Worm (Caenorhabditis elegans) whole organism, young adult: ENCODE results near the gene moc-3.
A peak's percentile ranks its signal among the peaks of the same experiment; 100 is the strongest.

Experiments used
- B0019.2 ChIP-seq: fragments of 200-800 bp; sonication (Bioruptor generic); conservative IDR thresholded peaks from 2 replicates; pipeline ENCODE4 v1.3.6; 2022; ENCODE audit warnings: missing genetic modification reagents, missing genetic modification characterization, missing compliant biosample characterization
- B0261.1 ChIP-seq: sonication (generic microtip); optimal IDR thresholded peaks from 2 replicates; lab custom pipeline; 2016; ENCODE audit warnings: mild to moderate bottlenecking, missing genetic modification characterization, moderate library complexity, missing compliant biosample characterization
- C17E4.6 ChIP-seq: fragments of 200-800 bp; sonication (Bioruptor generic); IDR thresholded peaks from 2 replicates; pipeline ENCODE4 v1.3.6; 2022; ENCODE audit warnings: missing genetic modification reagents, missing genetic modification characterization, missing compliant biosample characterization
- F23B12.7 ChIP-seq: sonication (generic microtip); optimal IDR thresholded peaks from 2 replicates; lab custom pipeline; 2017; ENCODE audit warnings: missing genetic modification characterization, mild to moderate bottlenecking, missing compliant biosample characterization, antibody characterized with exemption, moderate library complexity; ENCODE audit not compliant: insufficient read depth
- F37B4.10 ChIP-seq: fragments of 200-800 bp; sonication (Bioruptor generic); IDR thresholded peaks from 2 replicates; pipeline ENCODE4 v1.3.6; 2022; ENCODE audit warnings: missing genetic modification characterization, missing compliant biosample characterization
- F55B11.4 ChIP-seq: sonication (generic microtip); optimal IDR thresholded peaks from 2 replicates; lab custom pipeline; 2016; ENCODE audit warnings: missing compliant biosample characterization, missing genetic modification characterization, borderline replicate concordance; ENCODE audit not compliant: insufficient read depth
- T26A5.8 ChIP-seq: sonication (generic microtip); optimal IDR thresholded peaks from 2 replicates; lab custom pipeline; 2016; ENCODE audit warnings: missing genetic modification characterization, missing compliant biosample characterization
- Y79H2A.3 ChIP-seq: fragments of 200-800 bp; sonication (Bioruptor generic); conservative IDR thresholded peaks from 2 replicates; pipeline ENCODE4 v1.3.6; 2022; ENCODE audit warnings: missing genetic modification reagents, missing genetic modification characterization, missing compliant biosample characterization
- Y95B8A.8 ChIP-seq: fragments of 200-800 bp; sonication (Bioruptor generic); IDR thresholded peaks from 2 replicates; pipeline ENCODE4 v1.3.6; 2022; ENCODE audit warnings: missing genetic modification reagents, missing genetic modification characterization, missing compliant biosample characterization
- ZK185.1 ChIP-seq: sonication (generic microtip); optimal IDR thresholded peaks from 2 replicates; lab custom pipeline; 2016; ENCODE audit warnings: mild to moderate bottlenecking, missing genetic modification characterization, missing compliant biosample characterization; ENCODE audit not compliant: poor library complexity, severe bottlenecking
- akir-1 ChIP-seq: fragments of 200-800 bp; sonication (Bioruptor generic); optimal IDR thresholded peaks from 2 replicates; lab custom pipeline; 2018; ENCODE audit warnings: mild to moderate bottlenecking, missing genetic modification characterization, moderate library complexity, missing compliant biosample characterization
- bed-1 ChIP-seq: fragments of 200-800 bp; sonication (Bioruptor generic); IDR thresholded peaks from 2 replicates; pipeline ENCODE4 v1.3.6; 2022; ENCODE audit warnings: missing genetic modification reagents, missing genetic modification characterization, missing compliant biosample characterization
- dox-1 ChIP-seq: fragments of 200-800 bp; sonication (Bioruptor generic); IDR thresholded peaks from 2 replicates; pipeline ENCODE4 v1.3.6; 2022; ENCODE audit warnings: missing genetic modification reagents, missing genetic modification characterization, missing compliant biosample characterization
- dpff-1 ChIP-seq: sonication (generic microtip); optimal IDR thresholded peaks from 2 replicates; lab custom pipeline; 2017; ENCODE audit warnings: mild to moderate bottlenecking, missing genetic modification characterization, missing compliant biosample characterization
- efl-1 ChIP-seq: fragments of 150-350 bp; optimal IDR thresholded peaks from 2 replicates; lab custom pipeline; 2014; ENCODE audit warnings: missing biosample characterization, missing genetic modification reagents, missing genetic modification characterization
- egrh-3 ChIP-seq: fragments of 200-800 bp; sonication (Bioruptor generic); IDR thresholded peaks from 2 replicates; pipeline ENCODE4 v1.3.6; 2022; ENCODE audit warnings: missing genetic modification reagents, missing genetic modification characterization, missing compliant biosample characterization
- ekl-4 ChIP-seq: fragments of 200-800 bp; sonication (Bioruptor generic); IDR thresholded peaks from 2 replicates; pipeline ENCODE4 v1.3.6; 2022; ENCODE audit warnings: missing genetic modification reagents, missing genetic modification characterization, missing compliant biosample characterization
- him-1 ChIP-seq: sonication (generic microtip); optimal IDR thresholded peaks from 2 replicates; lab custom pipeline; 2016; ENCODE audit warnings: missing genotype, missing genetic modification reagents, missing genetic modification characterization, missing compliant biosample characterization
- hlh-26 ChIP-seq: fragments of 200-800 bp; sonication (Bioruptor generic); conservative IDR thresholded peaks from 2 replicates; pipeline ENCODE4 v1.3.6; 2022; ENCODE audit warnings: missing genetic modification reagents, missing genetic modification characterization, missing compliant biosample characterization
- hsf-1 ChIP-seq: fragments of 200-800 bp; sonication (Bioruptor generic); IDR thresholded peaks from 2 replicates; pipeline ENCODE4 v1.3.6; 2022; ENCODE audit warnings: missing genetic modification reagents, missing genetic modification characterization, missing compliant biosample characterization
- let-526 ChIP-seq: fragments of 200-800 bp; sonication (Bioruptor generic); IDR thresholded peaks from 2 replicates; pipeline ENCODE4 v1.3.6; 2022; ENCODE audit warnings: missing genetic modification reagents, missing genetic modification characterization, missing compliant biosample characterization
- lir-1 ChIP-seq: fragments of 200-800 bp; sonication (Bioruptor generic); conservative IDR thresholded peaks from 2 replicates; pipeline ENCODE4 v1.3.6; 2022; ENCODE audit warnings: missing genetic modification reagents, missing genetic modification characterization, missing compliant biosample characterization
- lsl-1 ChIP-seq: fragments of 200-800 bp; sonication (Bioruptor generic); optimal IDR thresholded peaks from 2 replicates; lab custom pipeline; 2018; ENCODE audit warnings: mild to moderate bottlenecking, missing genetic modification characterization, moderate library complexity, missing compliant biosample characterization
- lsy-27 ChIP-seq: sonication (generic microtip); optimal IDR thresholded peaks from 2 replicates; lab custom pipeline; 2017; ENCODE audit warnings: missing genetic modification characterization, mild to moderate bottlenecking, missing compliant biosample characterization, antibody characterized with exemption, missing genotype, borderline replicate concordance; ENCODE audit not compliant: insufficient read depth
- mes-4 ChIP-seq: sonication (generic microtip); optimal IDR thresholded peaks from 2 replicates; lab custom pipeline; 2016; ENCODE audit warnings: missing genotype, missing genetic modification characterization, missing compliant biosample characterization
- nhr-120 ChIP-seq: fragments of 200-800 bp; sonication (Bioruptor generic); IDR thresholded peaks from 2 replicates; pipeline ENCODE4 v1.3.6; 2022; ENCODE audit warnings: missing genetic modification characterization, missing compliant biosample characterization
- nhr-179 ChIP-seq: sonication (generic microtip); optimal IDR thresholded peaks from 2 replicates; lab custom pipeline; 2016; ENCODE audit warnings: mild to moderate bottlenecking, missing genetic modification characterization, missing compliant biosample characterization
- pbrm-1 ChIP-seq: fragments of 200-800 bp; sonication (Bioruptor generic); IDR thresholded peaks from 2 replicates; pipeline ENCODE4 v1.3.6; 2022; ENCODE audit warnings: missing genetic modification reagents, missing genetic modification characterization, missing compliant biosample characterization
- repo-1 ChIP-seq: sonication (generic microtip); optimal IDR thresholded peaks from 2 replicates; lab custom pipeline; 2017; ENCODE audit warnings: mild to moderate bottlenecking, missing genetic modification characterization, missing compliant biosample characterization
- sea-2 ChIP-seq: fragments of 200-800 bp; sonication (Bioruptor generic); IDR thresholded peaks from 2 replicates; pipeline ENCODE4 v1.3.6; 2022; ENCODE audit warnings: missing genetic modification characterization, missing compliant biosample characterization
- snpc-4 ChIP-seq, 5 experiments: fragments of 150-350 bp in 1 of 5; sonication (generic microtip) in 4 of 5; optimal IDR thresholded peaks; 2 replicates each; lab custom pipeline; 2014 to 2018; ENCODE audit warnings: missing genetic modification characterization in 5 of 5, missing biosample characterization in 3 of 5, antibody characterized with exemption in 2 of 5, mild to moderate bottlenecking in 2 of 5, missing compliant biosample characterization in 2 of 5, missing genotype in 2 of 5, moderate library complexity in 2 of 5, missing genetic modification reagents in 1 of 5
- tbp1 ChIP-seq: fragments of 200-800 bp; sonication (Bioruptor generic); optimal IDR thresholded peaks from 2 replicates; lab custom pipeline; 2018; ENCODE audit warnings: mild to moderate bottlenecking, missing genetic modification characterization, missing compliant biosample characterization
- tlf-1 ChIP-seq: fragments of 200-800 bp; sonication (Bioruptor generic); optimal IDR thresholded peaks from 2 replicates; lab custom pipeline; 2018; ENCODE audit warnings: mild to moderate bottlenecking, missing genetic modification characterization, missing compliant biosample characterization
- xnd-1 ChIP-seq: sonication (generic microtip); optimal IDR thresholded peaks from 2 replicates; lab custom pipeline; 2016; ENCODE audit warnings: missing genotype, missing genetic modification reagents, missing genetic modification characterization, missing compliant biosample characterization
- zfh-2 ChIP-seq: fragments of 200-800 bp; sonication (Bioruptor generic); conservative IDR thresholded peaks from 2 replicates; pipeline ENCODE4 v1.3.6; 2022; ENCODE audit warnings: missing genetic modification reagents, missing genetic modification characterization, missing compliant biosample characterization
- ztf-18 ChIP-seq: sonication (generic microtip); optimal IDR thresholded peaks from 2 replicates; lab custom pipeline; 2016; ENCODE audit warnings: missing genotype, mild to moderate bottlenecking, missing genetic modification characterization, missing compliant biosample characterization
- ztf-26 ChIP-seq: sonication (generic microtip); optimal IDR thresholded peaks from 2 replicates; lab custom pipeline; 2017; ENCODE audit warnings: missing genetic modification characterization, missing compliant biosample characterization

Gene moc-3

DNA sequence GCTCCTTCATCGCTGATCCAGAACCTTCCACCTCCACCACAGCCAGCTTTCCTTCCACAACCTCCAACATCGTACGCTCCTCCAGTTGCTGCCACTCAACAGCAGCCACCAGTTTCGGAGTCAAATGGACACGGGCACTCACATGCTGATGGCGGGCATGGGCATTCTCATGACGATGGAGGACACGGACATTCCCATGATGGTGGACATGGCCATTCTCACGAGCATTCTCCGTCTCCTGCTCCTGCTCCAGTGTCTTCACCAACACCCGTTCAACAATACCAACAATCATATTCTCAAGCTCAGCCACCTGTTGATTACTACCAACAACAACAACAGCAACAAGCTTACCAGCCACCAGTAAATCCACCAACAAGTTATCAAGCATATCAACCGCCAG is 15.8 kb upstream of the moc-3 start:
- TF ChIP-seq zfh-2 (GFP tag; lab: Robert Waterston, UW), result no peak
- TF ChIP-seq egrh-3, result 0 out of 2 replicates have a peak, but pooled peaks have one; percentile 13
- no peak for TF ChIP-seq hlh-26 (GFP tag; lab: Robert Waterston, UW)
- no peak for TF ChIP-seq F55B11.4 (tag; lab: Kevin White, UChicago)
- no peak for TF ChIP-seq lir-1 (GFP tag; lab: Robert Waterston, UW)
- TF ChIP-seq sea-2 (GFP tag; lab: Robert Waterston, UW), result no peak

DNA sequence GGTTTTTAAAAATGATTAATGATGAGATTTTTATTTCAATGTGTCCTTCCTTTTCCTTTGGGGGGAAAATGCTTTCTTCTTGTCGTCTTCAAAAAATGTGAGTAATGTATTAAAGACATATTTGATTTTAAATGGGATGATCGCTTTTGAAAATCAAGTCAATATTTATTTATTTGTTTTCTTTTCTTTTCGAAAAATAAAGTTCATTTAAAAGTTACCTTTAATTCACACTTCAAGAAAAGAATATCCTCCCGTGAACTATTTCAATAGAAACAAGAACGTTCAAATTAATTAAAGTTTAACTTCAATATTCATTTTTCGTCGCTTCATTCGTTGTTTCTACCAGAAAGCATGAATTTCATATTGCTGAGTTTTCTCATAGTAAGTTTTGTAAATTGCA is 14.9 kb upstream of the moc-3 start, which contains the start of gene irld-8:
Gene irld-8, plus strand, starts transcription at position 301 of the 400 bp plus-strand sequence.
- no peak for TF ChIP-seq bed-1
- no peak for TF ChIP-seq let-526 (GFP tag; lab: Robert Waterston, UW)
- TF ChIP-seq T26A5.8 (tag; lab: Kevin White, UChicago), result no peak
- TF ChIP-seq ekl-4 (GFP tag; lab: Robert Waterston, UW), result no peak
- no peak for TF ChIP-seq F23B12.7 (tag; lab: Kevin White, UChicago)
- no peak for TF ChIP-seq him-1 (tag; lab: Kevin White, UChicago)
- no peak for TF ChIP-seq dpff-1 (tag; lab: Kevin White, UChicago)
- TF ChIP-seq ztf-26, result no peak
- no peak for TF ChIP-seq lsy-27 (tag; lab: Kevin White, UChicago)
- no peak for TF ChIP-seq C17E4.6
- TF ChIP-seq lsl-1 (GFP tag; lab: Kevin White, UChicago), result no peak
- no peak for TF ChIP-seq B0019.2
- no peak for TF ChIP-seq nhr-179
- no peak for TF ChIP-seq B0261.1 (tag; lab: Kevin White, UChicago)
- TF ChIP-seq dox-1 (GFP tag; lab: Robert Waterston, UW), result no peak
- no peak for TF ChIP-seq mes-4 (tag; lab: Kevin White, UChicago)
- no peak for TF ChIP-seq egrh-3

DNA sequence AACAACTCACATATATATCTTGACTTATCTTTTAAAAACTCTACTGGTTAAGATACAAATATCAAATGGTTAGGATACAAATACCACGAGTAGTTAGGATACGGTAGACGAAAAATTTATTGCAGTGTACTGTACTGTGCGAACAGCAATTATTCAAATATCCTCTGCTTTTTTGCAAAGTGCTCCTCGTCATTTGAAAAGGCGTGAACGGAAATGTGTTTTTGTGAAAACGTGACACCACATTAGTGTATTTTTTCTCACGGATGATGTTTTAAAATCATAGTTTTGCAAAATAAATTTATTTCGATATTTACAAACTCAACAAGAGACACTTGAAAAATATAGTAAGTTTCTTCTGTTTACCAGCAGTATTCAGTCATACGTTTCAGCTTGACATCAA is 11.6 kb upstream of the moc-3 start, which contains the start of gene F42G8.8:
Gene F42G8.8, plus strand, starts transcription at position 301 of the 400 bp plus-strand sequence.
- no peak for TF ChIP-seq nhr-120 (GFP tag; lab: Robert Waterston, UW)
- no peak for TF ChIP-seq repo-1
- no peak for TF ChIP-seq ekl-4 (GFP tag; lab: Robert Waterston, UW)
- no peak for TF ChIP-seq tbp1 (GFP tag; lab: Kevin White, UChicago)
- TF ChIP-seq ZK185.1, result no peak
- no peak for TF ChIP-seq Y79H2A.3 (GFP tag; lab: Robert Waterston, UW)
- no peak for TF ChIP-seq F55B11.4 (tag; lab: Kevin White, UChicago)
- no peak for TF ChIP-seq Y95B8A.8
- TF ChIP-seq ztf-18 (tag; lab: Kevin White, UChicago), result no peak
- TF ChIP-seq F37B4.10 (GFP tag; lab: Robert Waterston, UW), result no peak
- TF ChIP-seq hsf-1, result no peak
- no peak for TF ChIP-seq mes-4 (tag; lab: Kevin White, UChicago)
- no peak for TF ChIP-seq snpc-4 (GFP tag; optimal IDR thresholded peaks at IDR 0.05; lab: Kevin White, UChicago)
- no peak for TF ChIP-seq snpc-4 (tag; optimal IDR thresholded peaks at IDR 0.05; lab: Kevin White, UChicago)
- no peak for TF ChIP-seq pbrm-1 (GFP tag; lab: Robert Waterston, UW)
- TF ChIP-seq akir-1, result no peak
- TF ChIP-seq B0019.2, result no peak
- no peak for TF ChIP-seq C17E4.6
- no peak for TF ChIP-seq tlf-1
- TF ChIP-seq xnd-1 (tag; lab: Kevin White, UChicago), result no peak
- TF ChIP-seq efl-1 (GFP tag; lab: Kevin White, UChicago), result no peak
